Worm (Caenorhabditis elegans): Measurements from ENCODE around the gene srb-1.

Gene srb-1

ce11 chrII:5142619-5143018 lies 28.2 kb downstream of the srb-1 start, which contains the start of gene F58A6.1:
Gene F58A6.1 (plus strand): TSS chrII:5142919.
- no peak for TF ChIP-seq sox-4 (tag; optimal IDR thresholded peaks at IDR 0.05)
- TF ChIP-seq madf-2 (tag; optimal IDR thresholded peaks at IDR 0.05), result no peak
- no peak for TF ChIP-seq K09A11.1 (tag; optimal IDR thresholded peaks at IDR 0.05; ENCODE audit: insufficient read depth)
- no peak for TF ChIP-seq dmd-4 (tag; optimal IDR thresholded peaks at IDR 0.05; ENCODE audit: borderline replicate concordance)
- no peak for TF ChIP-seq pax-1 (tag; optimal IDR thresholded peaks at IDR 0.05)
- no peak for TF ChIP-seq hlh-13 (GFP tag; optimal IDR thresholded peaks at IDR 0.05)
- no peak for TF ChIP-seq syd-9 (tag; optimal IDR thresholded peaks at IDR 0.05)
- no peak for TF ChIP-seq fkh-10 (GFP tag; optimal IDR thresholded peaks at IDR 0.05)
- TF ChIP-seq unc-3 (GFP tag; conservative IDR thresholded peaks at IDR 0.05), result no peak
- no peak for TF ChIP-seq unc-3 (tag; optimal IDR thresholded peaks at IDR 0.05)
- TF ChIP-seq nhr-232 (tag; optimal IDR thresholded peaks at IDR 0.05), result no peak
- no peak for TF ChIP-seq hlh-6 (tag; optimal IDR thresholded peaks at IDR 0.05)
- TF ChIP-seq ceh-14 (tag; optimal IDR thresholded peaks at IDR 0.05), result no peak
- TF ChIP-seq F13H6.1 (tag; optimal IDR thresholded peaks at IDR 0.05), result no peak
- no peak for TF ChIP-seq unc-55 (GFP tag; optimal IDR thresholded peaks at IDR 0.05)
- no peak for TF ChIP-seq hlh-15 (tag; optimal IDR thresholded peaks at IDR 0.05)
- no peak for TF ChIP-seq odd-2 (tag; optimal IDR thresholded peaks at IDR 0.05)
- no peak for TF ChIP-seq sox-2 (GFP tag; IDR thresholded peaks at IDR 0.05)

- no peak for TF ChIP-seq sox-2 (GFP tag; IDR thresholded peaks at IDR 0.05)
- TF ChIP-seq rnt-1 (tag; optimal IDR thresholded peaks at IDR 0.05), result no peak
- TF ChIP-seq elt-2 (tag; optimal IDR thresholded peaks at IDR 0.05), result peak; percentile 65
- no peak for TF ChIP-seq hlh-30 (tag; optimal IDR thresholded peaks at IDR 0.05; ENCODE audit: insufficient read depth)
These were observed 28.8 kb downstream of the srb-1 start, which contains the start of gene nas-29 for ce11 chrII:5141945-5142514. Gene nas-29 (minus strand): TSS chrII:5142036.

ce11 chrII:5136296-5136767 lies 34.5 kb downstream of the srb-1 start, which contains the start of gene F58A6.2:
Gene F58A6.2 (plus strand): TSS chrII:5136717.
- TF ChIP-seq fkh-10 (GFP tag; optimal IDR thresholded peaks at IDR 0.05), result no peak

ce11 chrII:5131800-5132199 lies 39.0 kb downstream of the srb-1 start:
- TF ChIP-seq ceh-45 (GFP tag; IDR thresholded peaks at IDR 0.05) (no peak), pag-3 (tag; optimal IDR thresholded peaks at IDR 0.05; ENCODE audit: borderline replicate concordance) (no peak), unc-55 (GFP tag; optimal IDR thresholded peaks at IDR 0.05) (no peak)

ce11 chrII:5130081-5130480 lies 40.8 kb downstream of the srb-1 start, which contains the start of gene lgc-56:
Gene lgc-56 (plus strand): TSS chrII:5130381.
- TF ChIP-seq K09A11.1 (tag; optimal IDR thresholded peaks at IDR 0.05; ENCODE audit: insufficient read depth) (no peak), F13H6.1 (tag; optimal IDR thresholded peaks at IDR 0.05) (no peak), Y22D7AL.16 (tag; optimal IDR thresholded peaks at IDR 0.05) (no peak), pha-2 (tag; optimal IDR thresholded peaks at IDR 0.05) (no peak), ceh-34 (tag; optimal IDR thresholded peaks at IDR 0.05) (no peak), fkh-6 (tag; optimal IDR thresholded peaks at IDR 0.05) (no peak), C08G9.2 (tag; optimal IDR thresholded peaks at IDR 0.05) (no peak), fkh-10 (GFP tag; optimal IDR thresholded peaks at IDR 0.05) (no peak), ceh-48 (tag; optimal IDR thresholded peaks at IDR 0.05) (no peak)

ce11 chrII:5120612-5121011 lies 50.2 kb downstream of the srb-1 start:
- TF ChIP-seq ztf-16 (tag; optimal IDR thresholded peaks at IDR 0.05) (no peak), sox-2 (GFP tag; IDR thresholded peaks at IDR 0.05) (no peak), elt-4 (tag; optimal IDR thresholded peaks at IDR 0.05) (no peak), unc-55 (GFP tag; optimal IDR thresholded peaks at IDR 0.05) (peak; percentile 81)
